Worm (Caenorhabditis elegans): ENCODE results near the gene T22C8.1.
A peak's percentile ranks its signal among the peaks of the same experiment; 100 is the strongest.

The T22C8.1 gene

ce11 chrII:8603567-8604359, 8.8 kb upstream of the T22C8.1 start, which contains the start of gene suf-1 (continued):
- no peak for TF ChIP-seq skn-1 (tag; optimal IDR thresholded peaks at IDR 0.05)
- TF ChIP-seq arid-1 (GFP tag; conservative IDR thresholded peaks at IDR 0.05), result peak; percentile 54; the same call in 1 of the 2 replicates
- no peak for TF ChIP-seq F44E2.7 (GFP tag; IDR thresholded peaks at IDR 0.05)
- no peak for TF ChIP-seq nhr-28 (tag; optimal IDR thresholded peaks at IDR 0.05)
- TF ChIP-seq duxl-1 (tag; optimal IDR thresholded peaks at IDR 0.05; ENCODE audit: poor library complexity), result no peak
- TF ChIP-seq saeg-2 (GFP tag; IDR thresholded peaks at IDR 0.05), result no peak
- no peak for TF ChIP-seq mxl-2 (GFP tag; conservative IDR thresholded peaks at IDR 0.05)
- TF ChIP-seq zfp-2 (tag; optimal IDR thresholded peaks at IDR 0.05), result no peak
- no peak for TF ChIP-seq zip-11 (GFP tag; IDR thresholded peaks at IDR 0.05)
- 0 out of 2 replicates have a peak, but pooled peaks have one; percentile 13 for TF ChIP-seq vab-7 (GFP tag; IDR thresholded peaks at IDR 0.05)
- TF ChIP-seq lin-39 (tag; optimal IDR thresholded peaks at IDR 0.05), result no peak
- no peak for TF ChIP-seq dmd-6 (GFP tag; IDR thresholded peaks at IDR 0.05)
- TF ChIP-seq egl-27 (tag; optimal IDR thresholded peaks at IDR 0.05), result no peak
- 0 out of 2 replicates have a peak, but pooled peaks have one; percentile 47 for TF ChIP-seq tra-1 (GFP tag; IDR thresholded peaks at IDR 0.05)
- TF ChIP-seq R02D3.7 (tag; optimal IDR thresholded peaks at IDR 0.05), result no peak
- TF ChIP-seq ces-1 (GFP tag; optimal IDR thresholded peaks at IDR 0.05), result no peak
- TF ChIP-seq aly-2 (tag; optimal IDR thresholded peaks at IDR 0.05), result no peak
- TF ChIP-seq egl-43 (GFP tag; IDR thresholded peaks at IDR 0.05), result no peak
- TF ChIP-seq sdz-12 (GFP tag; optimal IDR thresholded peaks at IDR 0.05), result no peak
- no peak for TF ChIP-seq pqm-1 (tag; optimal IDR thresholded peaks at IDR 0.05)
- TF ChIP-seq mdl-1 (tag; optimal IDR thresholded peaks at IDR 0.05), result no peak
- TF ChIP-seq daf-8 (GFP tag; IDR thresholded peaks at IDR 0.05), result no peak
- TF ChIP-seq ceh-62 (tag; optimal IDR thresholded peaks at IDR 0.05), result no peak
- TF ChIP-seq daf-16 (GFP tag; optimal IDR thresholded peaks at IDR 0.05), result no peak
- TF ChIP-seq daf-16 (tag; optimal IDR thresholded peaks at IDR 0.05), result no peak
- no peak for TF ChIP-seq nhr-77 (tag; optimal IDR thresholded peaks at IDR 0.05)
- TF ChIP-seq Y105C5A.15 (GFP tag; IDR thresholded peaks at IDR 0.05), result 0 out of 2 replicates have a peak, but pooled peaks have one; percentile 24
- no peak for TF ChIP-seq nhr-102 (tag; optimal IDR thresholded peaks at IDR 0.05)
- TF ChIP-seq ZK546.5 (tag; optimal IDR thresholded peaks at IDR 0.05), result no peak
- peak; percentile 64; the same call in 1 of the 2 replicates for TF ChIP-seq Y48G9A.11 (GFP tag; IDR thresholded peaks at IDR 0.05)
- TF ChIP-seq F10B5.3 (tag; optimal IDR thresholded peaks at IDR 0.05), result no peak
- TF ChIP-seq T20F7.1 (GFP tag; optimal IDR thresholded peaks at IDR 0.05), result no peak
- TF ChIP-seq lim-7 (GFP tag; IDR thresholded peaks at IDR 0.05), result no peak
- TF ChIP-seq dmd-9 (GFP tag; IDR thresholded peaks at IDR 0.05), result no peak
- no peak for TF ChIP-seq lir-3 (tag; optimal IDR thresholded peaks at IDR 0.05)
- no peak for TF ChIP-seq rbr-2 (tag; optimal IDR thresholded peaks at IDR 0.05)
- TF ChIP-seq daf-12 (tag; optimal IDR thresholded peaks at IDR 0.05), result no peak
- TF ChIP-seq daf-19 (GFP tag; conservative IDR thresholded peaks at IDR 0.05), result 0 out of 2 replicates have a peak, but pooled peaks have one; percentile 49
- TF ChIP-seq unc-62 (GFP tag; optimal IDR thresholded peaks at IDR 0.05 in 1 of 2), result peak in 1 of 2 experiments; percentile 60
- no peak for TF ChIP-seq unc-62 (tag; optimal IDR thresholded peaks at IDR 0.05)
- TF ChIP-seq ceh-82 (tag; optimal IDR thresholded peaks at IDR 0.05), result no peak
- TF ChIP-seq lsy-2 (tag; optimal IDR thresholded peaks at IDR 0.05), result no peak
- TF ChIP-seq spr-3 (GFP tag; optimal IDR thresholded peaks at IDR 0.05), result peak; percentile 46
- TF ChIP-seq lin-15B (tag; optimal IDR thresholded peaks at IDR 0.05), result no peak
- no peak for TF ChIP-seq gei-8 (GFP tag; optimal IDR thresholded peaks at IDR 0.05)
- peak; percentile 68 for TF ChIP-seq lin-13 (GFP tag; optimal IDR thresholded peaks at IDR 0.05)
- TF ChIP-seq fos-1 (tag; optimal IDR thresholded peaks at IDR 0.05), result no peak
- no peak for TF ChIP-seq unc-39 (tag; optimal IDR thresholded peaks at IDR 0.05)
- TF ChIP-seq nhr-76 (tag; optimal IDR thresholded peaks at IDR 0.05), result no peak
- TF ChIP-seq ztf-11 (tag; optimal IDR thresholded peaks at IDR 0.05), result no peak
- TF ChIP-seq attf-4 (tag; optimal IDR thresholded peaks at IDR 0.05), result peak; percentile 72
- no peak for TF ChIP-seq zfp-3 (GFP tag; conservative IDR thresholded peaks at IDR 0.05)

Data from whole organism, L4 larva.